Fruit fly (Drosophila melanogaster): ENCODE measurements around the gene ND-13A.

DNA sequence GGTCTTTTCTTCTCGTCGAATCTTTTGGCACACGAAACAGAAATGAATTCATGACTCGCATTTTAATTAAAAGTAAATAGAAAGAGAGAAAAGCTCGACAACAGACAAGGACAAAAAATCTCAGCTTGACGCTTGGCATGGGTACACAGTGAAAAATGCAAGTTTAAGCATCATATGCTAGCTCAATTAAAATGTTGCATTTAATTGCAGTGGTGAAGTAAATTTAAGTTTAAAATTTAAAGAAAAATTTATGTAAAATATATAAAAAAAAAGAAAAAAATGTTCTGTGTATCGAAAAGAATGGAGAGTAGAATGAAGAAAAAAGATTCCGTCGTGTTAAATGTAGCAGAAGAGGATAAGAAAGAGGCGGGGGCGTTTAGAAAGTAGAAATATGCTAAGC, 14.5 kb downstream of the ND-13A start:
- no peak for TF ChIP-seq CG1621 (tag; optimal IDR thresholded peaks at IDR 0.05)
- no peak for TF ChIP-seq net (GFP tag; optimal IDR thresholded peaks at IDR 0.05)
- TF ChIP-seq svp (GFP tag) = peak; percentile 73
- TF ChIP-seq fkh (GFP tag; optimal IDR thresholded peaks at IDR 0.05) = no peak
- TF ChIP-seq ss (GFP tag; optimal IDR thresholded peaks at IDR 0.05) = no peak
